Fruit fly (Drosophila melanogaster) whole organism, embryonic: ENCODE data around the gene M6.

Experiments used
- Abd-B ChIP-seq: fragments of 200-800 bp; sonication (Bioruptor generic); optimal IDR thresholded peaks from 2 replicates; lab custom pipeline; 2018; ENCODE audit warnings: missing biosample characterization, mild to moderate bottlenecking, missing genetic modification characterization, moderate library complexity
- Atf3 ChIP-seq: fragments of 200-800 bp; sonication (Bioruptor generic); optimal IDR thresholded peaks from 3 replicates; lab custom pipeline; 2016; ENCODE audit warnings: missing biosample characterization, missing genetic modification characterization
- BtbVII ChIP-seq: fragments of 200-800 bp; sonication (Bioruptor generic); optimal IDR thresholded peaks from 3 replicates; lab custom pipeline; 2017; ENCODE audit warnings: missing biosample characterization, mild to moderate bottlenecking, missing genetic modification characterization
- CG10147 ChIP-seq: fragments of 200-800 bp; sonication (Bioruptor generic); optimal IDR thresholded peaks from 2 replicates; lab custom pipeline; 2019; ENCODE audit warnings: missing biosample characterization, mild to moderate bottlenecking, missing genetic modification characterization, moderate library complexity
- CG10979 ChIP-seq: fragments of 200-800 bp; sonication (Bioruptor generic); optimal IDR thresholded peaks from 2 replicates; lab custom pipeline; 2018; ENCODE audit warnings: missing biosample characterization, mild to moderate bottlenecking, missing genetic modification characterization, moderate library complexity
- CG11504 ChIP-seq: fragments of 200-800 bp; sonication (Bioruptor generic); optimal IDR thresholded peaks from 3 replicates; lab custom pipeline; 2019; ENCODE audit warnings: missing biosample characterization, mild to moderate bottlenecking, missing genetic modification characterization, moderate library complexity
- CG11560 ChIP-seq: fragments of 200-800 bp; sonication (Bioruptor generic); IDR thresholded peaks from 3 replicates; pipeline ENCODE4 v1.3.6; 2022; ENCODE audit warnings: missing biosample characterization, missing genetic modification characterization
- CG11695 ChIP-seq: fragments of 200-800 bp; sonication (Bioruptor generic); IDR thresholded peaks from 3 replicates; pipeline ENCODE4 v1.3.6; 2022; ENCODE audit warnings: missing biosample characterization, missing genetic modification characterization
- CG12236 ChIP-seq: fragments of 200-800 bp; sonication (Bioruptor generic); optimal IDR thresholded peaks from 2 replicates; lab custom pipeline; 2016; ENCODE audit warnings: missing biosample characterization, missing genetic modification characterization
- CG13287 ChIP-seq: fragments of 200-800 bp; sonication (Bioruptor generic); IDR thresholded peaks from 2 replicates; pipeline ENCODE4 v1.3.6; 2022; ENCODE audit warnings: missing biosample characterization, missing genetic modification characterization; ENCODE audit not compliant: partially characterized antibody
- CG13894 ChIP-seq: fragments of 200-800 bp; sonication (Bioruptor generic); optimal IDR thresholded peaks from 3 replicates; lab custom pipeline; 2018; ENCODE audit warnings: missing biosample characterization, mild to moderate bottlenecking, missing genetic modification characterization, moderate library complexity
- CG14014 ChIP-seq: fragments of 200-800 bp; sonication (Bioruptor generic); IDR thresholded peaks from 2 replicates; pipeline ENCODE4 v1.3.6; 2022; ENCODE audit warnings: missing biosample characterization, missing genetic modification characterization
- CG14050 ChIP-seq: fragments of 200-800 bp; sonication (Bioruptor generic); IDR thresholded peaks from 3 replicates; pipeline ENCODE4 v1.3.6; 2022; ENCODE audit warnings: missing biosample characterization, missing genetic modification characterization
- CG15073 ChIP-seq: fragments of 200-800 bp; sonication (Bioruptor generic); optimal IDR thresholded peaks from 2 replicates; lab custom pipeline; 2016; ENCODE audit warnings: missing biosample characterization, missing genetic modification characterization
- CG17328 ChIP-seq: fragments of 200-800 bp; sonication (Bioruptor generic); IDR thresholded peaks from 2 replicates; pipeline ENCODE4 v1.3.6; 2022; ENCODE audit warnings: missing biosample characterization, missing genetic modification characterization
- CG32767 ChIP-seq: fragments of 200-800 bp; sonication (Bioruptor generic); IDR thresholded peaks from 2 replicates; pipeline ENCODE4 v1.3.6; 2022; ENCODE audit warnings: missing biosample characterization, missing genetic modification characterization
- CG34376 ChIP-seq: fragments of 200-800 bp; sonication (Bioruptor generic); optimal IDR thresholded peaks from 2 replicates; lab custom pipeline; 2018; ENCODE audit warnings: missing biosample characterization, mild to moderate bottlenecking, missing genetic modification characterization
- CG42726 ChIP-seq: fragments of 200-800 bp; sonication (Bioruptor generic); IDR thresholded peaks from 2 replicates; pipeline ENCODE4 v1.3.6; 2022; ENCODE audit warnings: missing biosample characterization, missing genetic modification characterization; ENCODE audit not compliant: partially characterized antibody
- CG4328 ChIP-seq: fragments of 200-800 bp; sonication (Bioruptor generic); optimal IDR thresholded peaks from 3 replicates; lab custom pipeline; 2017; ENCODE audit warnings: missing biosample characterization, missing genetic modification reagents, missing genetic modification characterization
- CG6765 ChIP-seq: fragments of 200-800 bp; sonication (Bioruptor generic); optimal IDR thresholded peaks from 3 replicates; lab custom pipeline; 2017; ENCODE audit warnings: missing biosample characterization, mild to moderate bottlenecking, missing genetic modification characterization
- CG7556 ChIP-seq: fragments of 200-800 bp; sonication (Bioruptor generic); optimal IDR thresholded peaks from 2 replicates; lab custom pipeline; 2017; ENCODE audit warnings: missing biosample characterization, mild to moderate bottlenecking, missing genetic modification characterization
- CG7928 ChIP-seq: fragments of 200-800 bp; sonication (Bioruptor generic); optimal IDR thresholded peaks from 2 replicates; lab custom pipeline; 2017; ENCODE audit warnings: missing biosample characterization, mild to moderate bottlenecking, missing genetic modification characterization
- CG8944 ChIP-seq: fragments of 200-800 bp; sonication (Bioruptor generic); optimal IDR thresholded peaks from 3 replicates; lab custom pipeline; 2016; ENCODE audit warnings: missing biosample characterization, missing genetic modification characterization
- D ChIP-seq, 2 experiments: fragments of 200-800 bp in 1 of 2; fragments of >200 bp in 1 of 2; sonication (Bioruptor generic) in 1 of 2; optimal IDR thresholded peaks; 2 replicates in 1 of 2; 3 replicates in 1 of 2; lab custom pipeline; 2017; ENCODE audit warnings: mild to moderate bottlenecking in 1 of 2, missing biosample characterization in 1 of 2, missing genetic modification characterization in 1 of 2, missing genetic modification reagents in 1 of 2
- Dll ChIP-seq: fragments of 200-800 bp; sonication (Bioruptor generic); IDR thresholded peaks from 4 replicates; pipeline ENCODE4 v1.3.6; 2022; ENCODE audit warnings: missing biosample characterization, missing genetic modification characterization; ENCODE audit not compliant: partially characterized antibody
- Dp ChIP-seq: fragments of 200-800 bp; sonication (Bioruptor generic); optimal IDR thresholded peaks from 2 replicates; lab custom pipeline; 2018; ENCODE audit warnings: missing biosample characterization, mild to moderate bottlenecking, missing genetic modification characterization, moderate library complexity
- H15 ChIP-seq: fragments of 200-800 bp; sonication (Bioruptor generic); IDR thresholded peaks from 3 replicates; pipeline ENCODE4 v1.3.6; 2022; ENCODE audit warnings: missing biosample characterization, missing genetic modification characterization
- Lhr ChIP-seq: fragments of 200-800 bp; sonication (Bioruptor generic); optimal IDR thresholded peaks from 3 replicates; lab custom pipeline; 2017; ENCODE audit warnings: mild to moderate bottlenecking, missing biosample characterization, missing genetic modification reagents, missing genetic modification characterization
- MBD-R2 ChIP-seq: fragments of 200-800 bp; sonication (Bioruptor generic); IDR thresholded peaks from 2 replicates; pipeline ENCODE4 v1.3.6; 2022; ENCODE audit warnings: missing biosample characterization, missing genetic modification characterization
- Nf-YB ChIP-seq: fragments of 200-800 bp; sonication (Bioruptor generic); optimal IDR thresholded peaks from 3 replicates; lab custom pipeline; 2019; ENCODE audit warnings: missing biosample characterization, mild to moderate bottlenecking, missing genetic modification characterization, moderate library complexity
- Optix ChIP-seq: fragments of 200-800 bp; sonication (Bioruptor generic); IDR thresholded peaks from 3 replicates; pipeline ENCODE4 v1.3.6; 2022; ENCODE audit warnings: missing biosample characterization, missing genetic modification characterization
- PHDP ChIP-seq: fragments of 200-800 bp; sonication (Bioruptor generic); optimal IDR thresholded peaks from 3 replicates; lab custom pipeline; 2018; ENCODE audit warnings: missing biosample characterization, mild to moderate bottlenecking, missing genetic modification characterization, moderate library complexity
- abd-A ChIP-seq: fragments of 200-800 bp; sonication (Bioruptor generic); optimal IDR thresholded peaks from 3 replicates; lab custom pipeline; 2019; ENCODE audit warnings: missing biosample characterization, mild to moderate bottlenecking, missing genetic modification characterization, moderate library complexity
- ato ChIP-seq: fragments of 200-800 bp; sonication (Bioruptor generic); IDR thresholded peaks from 2 replicates; pipeline ENCODE4 v1.3.6; 2022; ENCODE audit warnings: missing biosample characterization, missing genetic modification characterization; ENCODE audit not compliant: partially characterized antibody
- bsh ChIP-seq, 2 experiments: fragments of 200-800 bp; sonication (Bioruptor generic); optimal IDR thresholded peaks; 2 replicates each; lab custom pipeline; 2017 to 2018; ENCODE audit warnings: mild to moderate bottlenecking in 2 of 2, missing biosample characterization in 2 of 2, missing genetic modification characterization in 2 of 2, moderate library complexity in 1 of 2
- crol ChIP-seq: fragments of 200-800 bp; sonication (Bioruptor generic); IDR thresholded peaks from 2 replicates; pipeline ENCODE4 v1.3.6; 2022; ENCODE audit warnings: missing biosample characterization, missing genetic modification characterization
- dati ChIP-seq: fragments of 200-800 bp; sonication (Bioruptor generic); IDR thresholded peaks from 2 replicates; pipeline ENCODE4 v1.3.6; 2022; ENCODE audit warnings: missing biosample characterization, missing genetic modification characterization
- eve ChIP-seq, 2 experiments: fragments of >200 bp; optimal IDR thresholded peaks; 2 replicates each; lab custom pipeline; 2017; ENCODE audit warnings: missing biosample characterization in 2 of 2, missing genetic modification characterization in 2 of 2
- fd102C ChIP-seq: fragments of 200-800 bp; sonication (Bioruptor generic); optimal IDR thresholded peaks from 2 replicates; lab custom pipeline; 2018; ENCODE audit warnings: missing biosample characterization, mild to moderate bottlenecking, missing genetic modification characterization, moderate library complexity
- grau ChIP-seq: fragments of 200-800 bp; optimal IDR thresholded peaks from 3 replicates; lab custom pipeline; 2019; ENCODE audit warnings: missing biosample characterization, mild to moderate bottlenecking, missing genetic modification characterization, moderate library complexity
- ken ChIP-seq: fragments of 200-800 bp; sonication (Bioruptor generic); IDR thresholded peaks from 3 replicates; pipeline ENCODE4 v1.3.6; 2022; ENCODE audit warnings: missing biosample characterization, missing genetic modification characterization
- kni ChIP-seq: fragments of 200-800 bp; sonication (Bioruptor generic); optimal IDR thresholded peaks from 3 replicates; lab custom pipeline; 2017; ENCODE audit warnings: mild to moderate bottlenecking, missing biosample characterization, missing genetic modification reagents, missing genetic modification characterization
- lbe ChIP-seq: fragments of 200-800 bp; sonication (Bioruptor generic); optimal IDR thresholded peaks from 2 replicates; lab custom pipeline; 2016; ENCODE audit warnings: missing biosample characterization, mild to moderate bottlenecking, missing genetic modification characterization
- oc ChIP-seq: fragments of 200-800 bp; sonication (Bioruptor generic); optimal IDR thresholded peaks from 2 replicates; lab custom pipeline; 2018; ENCODE audit warnings: missing biosample characterization, mild to moderate bottlenecking, missing genetic modification characterization, moderate library complexity
- onecut ChIP-seq: fragments of 200-800 bp; sonication (Bioruptor generic); IDR thresholded peaks from 2 replicates; pipeline ENCODE4 v1.3.6; 2022; ENCODE audit warnings: missing biosample characterization, missing genetic modification characterization
- tll ChIP-seq, 2 experiments: fragments of 200-800 bp in 1 of 2; fragments of >200 bp in 1 of 2; sonication (Bioruptor generic) in 1 of 2; optimal IDR thresholded peaks; 2 replicates each; lab custom pipeline; 2017 to 2019; ENCODE audit warnings: missing biosample characterization in 2 of 2, missing genetic modification characterization in 2 of 2, mild to moderate bottlenecking in 1 of 2, moderate library complexity in 1 of 2
- twi ChIP-seq: fragments of 200-800 bp; optimal IDR thresholded peaks from 2 replicates; lab custom pipeline; 2019; ENCODE audit warnings: missing biosample characterization, mild to moderate bottlenecking, missing genetic modification characterization, moderate library complexity
- tx ChIP-seq: fragments of 200-800 bp; sonication (Bioruptor generic); optimal IDR thresholded peaks from 2 replicates; lab custom pipeline; 2016; ENCODE audit warnings: missing biosample characterization, missing genetic modification characterization
- z ChIP-seq: fragments of 200-800 bp; sonication (Bioruptor generic); IDR thresholded peaks from 3 replicates; pipeline ENCODE4 v1.3.6; 2022; ENCODE audit warnings: missing biosample characterization, missing genetic modification characterization
- zf30C ChIP-seq: fragments of 200-800 bp; sonication (Bioruptor generic); optimal IDR thresholded peaks from 3 replicates; lab custom pipeline; 2018; ENCODE audit warnings: missing biosample characterization, mild to moderate bottlenecking, missing genetic modification characterization

Gene M6

dm6 chr3L:21479636-21480035, 28.0 kb upstream of the M6 start (continued):
- TF ChIP-seq grau (tag; lab: Kevin White, UChicago) (no peak), eve (GFP tag; optimal IDR thresholded peaks at IDR 0.05; lab: Kevin White, UChicago) (no peak), CG32767 (peak; percentile 68; the same call in 1 of the 2 replicates), CG7928 (GFP tag; lab: Kevin White, UChicago) (no peak), BtbVII (no peak), CG15073 (GFP tag; lab: Kevin White, UChicago) (no peak), CG8944 (no peak), ken (GFP tag; lab: Robert Waterston, UW) (peak; percentile 60; the same call in 2 of the 3 replicates), CG11560 (tag; lab: Robert Waterston, UW) (no peak), Lhr (GFP tag; lab: Kevin White, UChicago) (no peak), kni (GFP tag; lab: Kevin White, UChicago) (peak; percentile 67), PHDP (tag; lab: Kevin White, UChicago) (no peak), tx (GFP tag; lab: Kevin White, UChicago) (no peak), dati (GFP tag; lab: Robert Waterston, UW) (peak; percentile 44; the same call in 1 of the 2 replicates), CG4328 (GFP tag; lab: Kevin White, UChicago) (peak; percentile 18), CG12236 (GFP tag; lab: Kevin White, UChicago) (no peak), CG42726 (GFP tag; lab: Robert Waterston, UW) (0 out of 2 replicates have a peak, but pooled peaks have one; percentile 6), fd102C (GFP tag; lab: Kevin White, UChicago) (no peak), CG34376 (GFP tag; lab: Kevin White, UChicago) (no peak), MBD-R2 (GFP tag; lab: Robert Waterston, UW) (no peak), CG11504 (tag; lab: Kevin White, UChicago) (no peak), Abd-B (GFP tag; lab: Kevin White, UChicago) (no peak), Dp (no peak), z (GFP tag; lab: Robert Waterston, UW) (peak; percentile 37; the same call in 1 of the 3 replicates), CG14050 (GFP tag; lab: Robert Waterston, UW) (peak; percentile 16; the same call in 1 of the 3 replicates), Nf-YB (GFP tag; lab: Kevin White, UChicago) (peak; percentile 97), bsh (GFP tag; optimal IDR thresholded peaks at IDR 0.05; lab: Kevin White, UChicago) (peak in 1 of 2 experiments; percentile 40), CG6765 (peak; percentile 11), Dll (GFP tag; lab: Robert Waterston, UW) (no peak), CG10147 (GFP tag; lab: Kevin White, UChicago) (no peak), CG17328 (GFP tag; lab: Robert Waterston, UW) (peak; percentile 78), CG13894 (tag; lab: Kevin White, UChicago) (no peak), oc (tag; lab: Kevin White, UChicago) (peak; percentile 55), twi (tag; lab: Kevin White, UChicago) (no peak), Atf3 (no peak), CG7556 (GFP tag; lab: Kevin White, UChicago) (no peak)

- TF ChIP-seq Optix (GFP tag; lab: Robert Waterston, UW), result no peak
- TF ChIP-seq CG13287 (GFP tag; lab: Robert Waterston, UW), result no peak
- TF ChIP-seq CG11695 (GFP tag; lab: Robert Waterston, UW), result no peak
- no peak for TF ChIP-seq crol (GFP tag; lab: Robert Waterston, UW)
- no peak for TF ChIP-seq ato (GFP tag; lab: Robert Waterston, UW)
- TF ChIP-seq onecut (GFP tag; lab: Robert Waterston, UW), result no peak
- peak; percentile 33 for TF ChIP-seq D (optimal IDR thresholded peaks at IDR 0.05; lab: Kevin White, UChicago)
- no peak for TF ChIP-seq D (GFP tag; optimal IDR thresholded peaks at IDR 0.05; lab: Kevin White, UChicago)
- TF ChIP-seq abd-A (tag; lab: Kevin White, UChicago), result no peak
- no peak for TF ChIP-seq zf30C (GFP tag; lab: Kevin White, UChicago)
- TF ChIP-seq CG10979 (tag; lab: Kevin White, UChicago), result no peak
- no peak for TF ChIP-seq lbe (GFP tag; lab: Kevin White, UChicago)
- no peak for TF ChIP-seq Dp
- peak in 1 of 2 experiments; percentile 96 for TF ChIP-seq tll (GFP tag; optimal IDR thresholded peaks at IDR 0.05; lab: Kevin White, UChicago)
- no peak for TF ChIP-seq H15
- TF ChIP-seq CG14014 (GFP tag; lab: Robert Waterston, UW), result no peak
Measured at dm6 chr3L:21482100-21482499, 25.6 kb upstream of the M6 start.
